Worm (Caenorhabditis elegans) whole organism, L3 larva: ENCODE measurements around the gene F55D1.1.

Source experiments
- ama-1 ChIP-seq: fragments of 150-350 bp; optimal IDR thresholded peaks from 2 replicates; lab custom pipeline; 2018
- ceh-28 ChIP-seq: fragments of 150-350 bp; optimal IDR thresholded peaks from 2 replicates; lab custom pipeline; 2014; ENCODE audit warnings: missing biosample characterization, missing genetic modification reagents, missing genetic modification characterization
- ceh-82 ChIP-seq: fragments of 150-350 bp; optimal IDR thresholded peaks from 2 replicates; lab custom pipeline; 2014; ENCODE audit warnings: missing biosample characterization, missing genetic modification characterization
- ceh-9 ChIP-seq: sonication (generic microtip); optimal IDR thresholded peaks from 2 replicates; lab custom pipeline; 2018; ENCODE audit warnings: missing biosample characterization, missing genetic modification characterization
- daf-12 ChIP-seq: fragments of 150-350 bp; optimal IDR thresholded peaks from 2 replicates; lab custom pipeline; 2014; ENCODE audit warnings: missing biosample characterization, missing genetic modification reagents, missing genetic modification characterization
- egl-27 ChIP-seq: sonication (generic microtip); optimal IDR thresholded peaks from 4 replicates; lab custom pipeline; 2017; ENCODE audit warnings: missing biosample characterization, missing genetic modification reagents, missing genetic modification characterization
- egl-5 ChIP-seq: fragments of 150-350 bp; optimal IDR thresholded peaks from 2 replicates; lab custom pipeline; 2017; ENCODE audit warnings: missing biosample characterization, missing genetic modification reagents, missing genetic modification characterization, inconsistent platforms
- elt-1 ChIP-seq: fragments of 150-350 bp; optimal IDR thresholded peaks from 2 replicates; lab custom pipeline; 2014; ENCODE audit warnings: missing biosample characterization, missing genetic modification characterization
- elt-3 ChIP-seq, 3 experiments: fragments of 150-350 bp in 1 of 3; sonication (generic microtip) in 2 of 3; optimal IDR thresholded peaks; 2 replicates in 2 of 3; 4 replicates in 1 of 3; lab custom pipeline; 2014 to 2017; ENCODE audit warnings: missing biosample characterization in 3 of 3, missing genetic modification characterization in 3 of 3
- eor-1 ChIP-seq, 2 experiments: fragments of 150-350 bp; optimal IDR thresholded peaks; 2 replicates each; lab custom pipeline; 2014 to 2018; ENCODE audit warnings: missing biosample characterization in 2 of 2, missing genetic modification characterization in 2 of 2
- fos-1 ChIP-seq: fragments of 150-350 bp; optimal IDR thresholded peaks from 2 replicates; lab custom pipeline; 2014; ENCODE audit warnings: missing biosample characterization, missing genetic modification characterization
- hmg-11 ChIP-seq: sonication (generic microtip); optimal IDR thresholded peaks from 2 replicates; lab custom pipeline; 2016; ENCODE audit warnings: missing genetic modification characterization, missing compliant biosample characterization
- jun-1 ChIP-seq: fragments of 150-350 bp; optimal IDR thresholded peaks from 2 replicates; lab custom pipeline; 2014; ENCODE audit warnings: missing biosample characterization, missing genetic modification reagents, missing genetic modification characterization
- lin-39 ChIP-seq: fragments of 150-350 bp; optimal IDR thresholded peaks from 2 replicates; lab custom pipeline; 2018; ENCODE audit warnings: missing biosample characterization, missing genetic modification reagents, missing genetic modification characterization
- mdl-1 ChIP-seq: fragments of 150-350 bp; optimal IDR thresholded peaks from 2 replicates; lab custom pipeline; 2014; ENCODE audit warnings: missing biosample characterization, missing genetic modification characterization
- mml-1 ChIP-seq: fragments of 150-350 bp; sonication (generic microtip); optimal IDR thresholded peaks from 3 replicates; lab custom pipeline; 2014; ENCODE audit warnings: missing biosample characterization, missing genetic modification characterization
- nfya-1 ChIP-seq: sonication (generic microtip); optimal IDR thresholded peaks from 2 replicates; lab custom pipeline; 2017; ENCODE audit warnings: missing genetic modification characterization, mild to moderate bottlenecking, missing compliant biosample characterization, antibody characterized with exemption, moderate library complexity; ENCODE audit not compliant: insufficient read depth
- nhr-11 ChIP-seq: fragments of 150-350 bp; optimal IDR thresholded peaks from 2 replicates; lab custom pipeline; 2014; ENCODE audit warnings: missing biosample characterization, missing genetic modification characterization
- nhr-12 ChIP-seq: fragments of 150-350 bp; optimal IDR thresholded peaks from 2 replicates; lab custom pipeline; 2014; ENCODE audit warnings: missing biosample characterization, missing genetic modification characterization
- nhr-23 ChIP-seq: fragments of 150-350 bp; optimal IDR thresholded peaks from 2 replicates; lab custom pipeline; 2014; ENCODE audit warnings: missing biosample characterization, missing genetic modification reagents, missing genetic modification characterization
- nhr-237 ChIP-seq: fragments of 150-350 bp; optimal IDR thresholded peaks from 2 replicates; lab custom pipeline; 2014; ENCODE audit warnings: missing biosample characterization, missing genetic modification characterization
- nhr-25 ChIP-seq: sonication (generic microtip); optimal IDR thresholded peaks from 2 replicates; lab custom pipeline; 2017; ENCODE audit warnings: missing biosample characterization, missing genetic modification characterization
- nhr-28 ChIP-seq: fragments of 150-350 bp; optimal IDR thresholded peaks from 2 replicates; lab custom pipeline; 2014; ENCODE audit warnings: missing biosample characterization, missing genetic modification characterization
- nhr-67 ChIP-seq: fragments of 150-350 bp; optimal IDR thresholded peaks from 2 replicates; lab custom pipeline; 2014; ENCODE audit warnings: missing biosample characterization, missing genetic modification characterization
- nhr-77 ChIP-seq: fragments of 150-350 bp; optimal IDR thresholded peaks from 2 replicates; lab custom pipeline; 2014; ENCODE audit warnings: missing biosample characterization, missing genetic modification characterization
- pha-4 ChIP-seq: fragments of 150-350 bp; optimal IDR thresholded peaks from 2 replicates; lab custom pipeline; 2014; ENCODE audit warnings: missing biosample characterization, missing genetic modification reagents, missing genetic modification characterization
- snpc-4 ChIP-seq: fragments of 150-350 bp; optimal IDR thresholded peaks from 2 replicates; lab custom pipeline; 2014; ENCODE audit warnings: missing biosample characterization, missing genetic modification characterization
- tbx-2 ChIP-seq: sonication (generic microtip); optimal IDR thresholded peaks from 2 replicates; lab custom pipeline; 2016; ENCODE audit warnings: mild to moderate bottlenecking, missing genetic modification characterization, missing compliant biosample characterization
- unc-62 ChIP-seq: fragments of 150-350 bp; sonication (generic microtip); optimal IDR thresholded peaks from 4 replicates; lab custom pipeline; 2014; ENCODE audit warnings: missing biosample characterization, missing genetic modification reagents, missing genetic modification characterization

F55D1.1 gene

DNA sequence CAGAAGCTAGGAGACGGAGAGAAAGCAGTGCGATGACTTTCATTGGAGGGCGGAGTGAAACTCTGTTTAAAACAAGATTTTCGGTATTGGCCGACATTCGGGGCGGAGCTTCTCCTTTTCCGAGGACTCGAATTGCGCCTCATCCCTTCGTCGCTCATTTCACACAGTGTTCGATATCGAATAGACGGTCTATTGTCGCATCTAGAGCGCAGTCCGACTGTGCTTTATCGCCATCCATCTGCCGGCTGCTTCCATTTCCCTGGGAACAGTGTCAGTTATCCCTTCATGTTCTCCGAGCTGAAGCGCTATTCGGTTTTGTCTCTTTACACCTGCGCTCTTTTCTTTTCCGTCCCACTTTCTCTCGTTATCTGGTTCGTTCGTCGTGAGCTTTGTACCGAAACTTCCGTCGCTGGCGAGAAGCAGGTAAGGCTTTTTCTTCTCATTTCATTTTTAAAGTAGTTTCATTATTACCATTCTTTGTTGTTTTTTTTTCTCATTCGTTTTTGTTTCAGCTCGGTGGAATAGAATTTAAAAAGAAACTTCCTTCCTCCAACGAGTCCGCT lies 3.3 kb downstream of the F55D1.1 start, which contains the start of the genes bus-8A and bus-8B:
Gene bus-8A (plus strand): TSS at position 96 of the 563 bp plus-strand sequence.
Gene bus-8B (plus strand): TSS at position 513 of the 563 bp plus-strand sequence.
- TF ChIP-seq nhr-25 (tag; lab: Kevin White, UChicago) (no peak), nhr-67 (no peak), elt-1 (tag; lab: Kevin White, UChicago) (no peak), pha-4 (no peak), snpc-4 (tag; lab: Kevin White, UChicago) (no peak), nhr-237 (tag; lab: Kevin White, UChicago) (no peak), lin-39 (tag; lab: Kevin White, UChicago) (no peak), tbx-2 (tag; lab: Kevin White, UChicago) (no peak)

DNA sequence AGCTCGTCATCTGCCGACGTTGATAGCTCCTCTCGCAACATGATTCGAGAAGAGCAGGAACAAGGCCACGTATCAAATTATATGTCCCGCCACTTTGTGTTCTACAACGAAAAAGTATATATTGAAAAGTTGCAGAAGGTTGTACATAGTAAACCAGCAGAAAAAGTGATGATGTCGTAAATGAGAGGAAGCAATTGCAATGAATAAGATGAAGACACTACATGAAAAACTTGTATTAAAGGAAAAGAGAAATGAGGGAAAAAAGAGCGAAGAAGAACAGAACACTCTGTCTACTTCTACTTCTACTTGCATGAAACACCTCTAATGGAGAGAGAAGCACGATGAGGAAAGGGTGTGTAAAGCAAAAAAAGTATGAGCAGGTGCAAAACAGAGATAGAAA lies 15.5 kb downstream of the F55D1.1 start, which contains the start of gene T23F2.2:
Gene T23F2.2 (minus strand): TSS at position 101 of the 400 bp plus-strand sequence.
- TF ChIP-seq jun-1, result no peak
- TF ChIP-seq ceh-28 (tag; lab: Kevin White, UChicago), result no peak
- no peak for TF ChIP-seq egl-5 (tag; lab: Kevin White, UChicago)
- no peak for TF ChIP-seq nhr-12 (tag; lab: Kevin White, UChicago)
- no peak for TF ChIP-seq fos-1 (tag; lab: Kevin White, UChicago)
- TF ChIP-seq nhr-23 (tag; lab: Kevin White, UChicago), result no peak
- TF ChIP-seq elt-3 (tag; optimal IDR thresholded peaks at IDR 0.05; lab: Kevin White, UChicago), result no peak
- TF ChIP-seq unc-62 (GFP tag; lab: Kevin White, UChicago), result no peak
- no peak for TF ChIP-seq nhr-11 (tag; lab: Kevin White, UChicago)
- TF ChIP-seq nhr-28 (tag; lab: Kevin White, UChicago), result no peak
- TF ChIP-seq mdl-1 (tag; lab: Kevin White, UChicago), result no peak
- no peak for TF ChIP-seq nhr-67
- no peak for TF ChIP-seq egl-27 (tag; lab: Kevin White, UChicago)
- TF ChIP-seq ceh-82 (tag; lab: Kevin White, UChicago), result no peak
- no peak for TF ChIP-seq nhr-77
- no peak for TF ChIP-seq hmg-11 (tag; lab: Kevin White, UChicago)
- TF ChIP-seq daf-12 (tag; lab: Kevin White, UChicago), result no peak
- no peak for TF ChIP-seq ama-1 (lab: Kevin White, UChicago)
- TF ChIP-seq tbx-2 (tag; lab: Kevin White, UChicago), result no peak
- TF ChIP-seq ceh-9 (tag; lab: Kevin White, UChicago), result no peak

DNA sequence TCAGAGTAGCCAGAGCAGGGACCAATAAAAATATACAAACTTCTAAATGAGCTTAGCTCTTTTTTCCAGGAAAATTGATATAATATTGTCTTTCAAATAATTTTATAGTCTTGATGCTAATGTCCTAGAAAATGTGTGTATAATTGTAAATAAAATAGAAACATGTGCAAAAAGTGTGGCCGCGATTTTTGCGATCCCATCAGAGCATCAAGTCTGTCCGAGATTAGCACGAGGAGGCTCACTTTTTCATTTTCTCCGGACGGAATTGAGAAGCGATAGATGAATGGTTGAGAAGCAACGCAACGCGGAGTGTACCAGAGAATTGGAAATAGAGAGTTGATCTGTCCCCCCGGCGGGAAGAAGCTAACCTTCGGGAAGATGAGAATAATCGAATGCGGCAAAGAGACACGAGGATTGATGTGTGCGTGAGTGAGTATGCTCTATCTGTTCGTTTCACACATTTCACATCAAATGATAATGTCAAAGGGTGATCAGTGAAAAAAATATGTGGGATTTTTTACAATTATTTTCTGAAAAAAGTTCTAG lies 16.9 kb downstream of the F55D1.1 start:
- peak; percentile 24 for TF ChIP-seq nfya-1 (tag; lab: Kevin White, UChicago)
- TF ChIP-seq nhr-23 (tag; lab: Kevin White, UChicago), result no peak

DNA sequence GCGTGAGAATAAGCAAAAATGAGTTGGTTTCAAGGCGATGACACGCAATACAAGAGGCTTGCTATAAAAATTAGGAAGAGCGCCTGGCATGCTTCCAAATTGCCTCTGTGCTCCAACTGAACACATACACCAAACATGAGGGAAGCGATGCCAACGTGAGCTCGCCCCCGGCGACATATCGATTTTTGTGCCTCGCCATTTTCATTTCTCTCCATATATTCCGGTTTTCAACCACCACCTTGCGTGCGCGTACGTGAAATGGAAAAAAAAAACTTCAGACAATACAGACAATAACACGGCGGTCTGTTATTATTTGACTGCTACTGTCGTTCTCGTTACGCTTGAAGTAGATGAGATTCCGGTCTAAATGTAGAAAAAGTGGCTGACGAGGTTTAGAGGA lies 18.3 kb downstream of the F55D1.1 start:
- peak; percentile 29 for TF ChIP-seq nfya-1 (tag; lab: Kevin White, UChicago)
- no peak for TF ChIP-seq mml-1 (tag; lab: Kevin White, UChicago)
- TF ChIP-seq hmg-11 (tag; lab: Kevin White, UChicago), result peak; percentile 50

DNA sequence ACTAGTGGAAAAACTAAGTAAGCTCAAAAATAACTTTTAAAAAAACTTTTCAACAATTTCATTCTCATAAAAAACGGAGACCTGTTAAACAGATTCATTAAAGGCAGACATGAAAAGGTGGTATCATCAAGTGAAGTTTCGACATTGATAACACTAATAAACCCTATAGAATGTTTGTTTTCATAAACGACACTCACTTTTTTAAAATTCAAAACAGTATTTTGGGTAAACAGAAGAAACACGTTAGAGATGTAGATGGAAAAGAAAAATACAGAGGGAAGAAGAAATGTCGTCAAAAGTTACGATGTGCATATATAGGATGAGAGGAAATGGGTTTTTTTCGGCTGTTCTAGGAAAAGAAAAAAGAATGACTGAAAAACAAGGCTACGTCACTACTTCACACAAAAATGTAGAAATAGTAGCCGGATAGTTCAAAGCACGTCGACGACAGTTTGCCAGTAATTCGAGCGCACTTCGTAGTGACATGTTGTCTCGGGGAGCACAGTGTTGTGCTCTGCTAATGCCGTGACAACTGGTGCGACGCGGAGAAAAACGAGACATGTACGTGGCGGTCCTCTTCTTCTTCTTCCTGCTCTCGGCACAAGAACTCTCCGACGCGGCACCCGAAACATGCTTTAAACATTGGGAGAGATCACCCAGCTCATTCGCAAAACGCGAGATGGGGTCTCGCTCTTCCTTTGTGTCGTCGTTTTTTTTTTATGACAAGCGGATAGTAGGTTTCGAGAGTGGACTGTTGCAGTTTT lies 19.7 kb downstream of the F55D1.1 start:
- TF ChIP-seq hmg-11 (tag; lab: Kevin White, UChicago), result no peak
- no peak for TF ChIP-seq mml-1 (tag; lab: Kevin White, UChicago)
- TF ChIP-seq unc-62 (GFP tag; lab: Kevin White, UChicago), result no peak
- TF ChIP-seq nfya-1 (tag; lab: Kevin White, UChicago), result peak; percentile 16
- peak; percentile 72 for TF ChIP-seq pha-4
- no peak for TF ChIP-seq eor-1 (tag; optimal IDR thresholded peaks at IDR 0.05; lab: Kevin White, UChicago)
- TF ChIP-seq lin-39 (tag; lab: Kevin White, UChicago), result peak; percentile 26
